Fruit fly (Drosophila melanogaster) whole organism, wandering third instar larva: Measurements from ENCODE around the gene hth.

ENCODE experiments used
- Abd-B ChIP-seq: fragments of >200 bp; optimal IDR thresholded peaks from 2 replicates; lab custom pipeline; 2017; ENCODE audit warnings: missing biosample characterization, missing genetic modification characterization
- CG32264 ChIP-seq: fragments of 200-800 bp; sonication (Bioruptor generic); optimal IDR thresholded peaks from 2 replicates; lab custom pipeline; 2016; ENCODE audit warnings: missing biosample characterization, missing genetic modification characterization
- CG9705 ChIP-seq: fragments of 200-800 bp; sonication (Bioruptor generic); optimal IDR thresholded peaks from 2 replicates; lab custom pipeline; 2018; ENCODE audit warnings: missing biosample characterization, mild to moderate bottlenecking, missing genetic modification characterization
- CrebA ChIP-seq: fragments of 200-800 bp; sonication (Bioruptor generic); optimal IDR thresholded peaks from 2 replicates; lab custom pipeline; 2016; ENCODE audit warnings: missing biosample characterization, mild to moderate bottlenecking, missing genetic modification characterization, borderline replicate concordance
- Dfd ChIP-seq: fragments of >200 bp; optimal IDR thresholded peaks from 2 replicates; lab custom pipeline; 2017; ENCODE audit warnings: missing biosample characterization, missing genetic modification characterization
- Dif ChIP-seq: fragments of 200-275, 200-300 bp; sonication (Bioruptor generic); optimal IDR thresholded peaks from 2 replicates; lab custom pipeline; 2018; ENCODE audit warnings: missing biosample characterization, missing genetic modification characterization; ENCODE audit not compliant: partially characterized antibody
- GATAd ChIP-seq: sonication (Bioruptor generic); optimal IDR thresholded peaks from 2 replicates; lab custom pipeline; 2016; ENCODE audit warnings: missing biosample characterization, missing genetic modification characterization
- Hnf4 ChIP-seq: fragments of 200-800 bp; sonication (Bioruptor generic); optimal IDR thresholded peaks from 2 replicates; lab custom pipeline; 2016; ENCODE audit warnings: missing biosample characterization, mild to moderate bottlenecking, missing genetic modification characterization
- Hr78 ChIP-seq: fragments of >200 bp; optimal IDR thresholded peaks from 2 replicates; lab custom pipeline; 2017; ENCODE audit warnings: missing biosample characterization, missing genetic modification characterization
- Hr83 ChIP-seq: fragments of 200-300 bp; sonication (Bioruptor generic); optimal IDR thresholded peaks from 2 replicates; lab custom pipeline; 2016; ENCODE audit warnings: missing biosample characterization, mild to moderate bottlenecking, missing genetic modification characterization, moderate library complexity; ENCODE audit not compliant: poor library complexity, severe bottlenecking
- Mio ChIP-seq: sonication (Bioruptor generic); optimal IDR thresholded peaks from 2 replicates; lab custom pipeline; 2016; ENCODE audit warnings: missing biosample characterization, missing genetic modification characterization
- Myc ChIP-seq: fragments of >200 bp; optimal IDR thresholded peaks from 2 replicates; lab custom pipeline; 2017
- N ChIP-seq: fragments of >200 bp; optimal IDR thresholded peaks from 2 replicates; lab custom pipeline; 2018; ENCODE audit warnings: missing biosample characterization, missing external identifiers, missing genetic modification characterization
- OdsH ChIP-seq: fragments of 200-800 bp; sonication (Bioruptor generic); optimal IDR thresholded peaks from 2 replicates; lab custom pipeline; 2016; ENCODE audit warnings: missing biosample characterization, mild to moderate bottlenecking, missing genetic modification characterization
- Rel ChIP-seq, 2 experiments: fragments of 200-800 bp; sonication (Bioruptor generic) in 1 of 2; optimal IDR thresholded peaks; 2 replicates in 1 of 2; 3 replicates in 1 of 2; lab custom pipeline; 2016 to 2019; ENCODE audit warnings: mild to moderate bottlenecking in 2 of 2, missing biosample characterization in 2 of 2, missing genetic modification characterization in 2 of 2, moderate library complexity in 1 of 2
- Sp1 ChIP-seq: fragments of 200-800 bp; sonication (Bioruptor generic); optimal IDR thresholded peaks from 3 replicates; lab custom pipeline; 2019; ENCODE audit warnings: missing biosample characterization, mild to moderate bottlenecking, missing genetic modification characterization, moderate library complexity
- br ChIP-seq: fragments of 200-800 bp; sonication (Bioruptor generic); optimal IDR thresholded peaks from 2 replicates; lab custom pipeline; 2016; ENCODE audit warnings: missing biosample characterization, missing genetic modification characterization
- brk ChIP-seq: fragments of 200-800 bp; sonication (Bioruptor generic); optimal IDR thresholded peaks from 2 replicates; lab custom pipeline; 2016; ENCODE audit warnings: missing biosample characterization, mild to moderate bottlenecking, missing genetic modification characterization
- dl ChIP-seq, 2 experiments: fragments of 175-275, 200-275 bp in 1 of 2; fragments of 200-275 bp in 1 of 2; sonication (Bioruptor generic); optimal IDR thresholded peaks; lab custom pipeline; 2018; ENCODE audit warnings: mild to moderate bottlenecking in 2 of 2, missing biosample characterization in 2 of 2, missing genetic modification characterization in 2 of 2, moderate library complexity in 2 of 2; ENCODE audit not compliant: partially characterized antibody in 2 of 2, insufficient read depth in 1 of 2
- dmrt93B ChIP-seq: fragments of 200-800 bp; sonication (Bioruptor generic); optimal IDR thresholded peaks from 2 replicates; lab custom pipeline; 2018; ENCODE audit warnings: missing biosample characterization, mild to moderate bottlenecking, missing genetic modification characterization
- dsf ChIP-seq: sonication (Bioruptor generic); optimal IDR thresholded peaks from 2 replicates; lab custom pipeline; 2016; ENCODE audit warnings: missing biosample characterization, missing genetic modification characterization, borderline replicate concordance
- ey ChIP-seq: fragments of 200-800 bp; sonication (Bioruptor generic); optimal IDR thresholded peaks from 2 replicates; lab custom pipeline; 2016; ENCODE audit warnings: missing biosample characterization, missing genetic modification characterization
- foxo ChIP-seq, 2 experiments: fragments of 200-800 bp; sonication (Bioruptor generic); optimal IDR thresholded peaks; 2 replicates in 1 of 2; 3 replicates in 1 of 2; lab custom pipeline; 2016 to 2017; ENCODE audit warnings: missing biosample characterization in 2 of 2, missing genetic modification characterization in 2 of 2
- fru ChIP-seq: fragments of 200-800 bp; sonication (Bioruptor generic); optimal IDR thresholded peaks from 3 replicates; lab custom pipeline; 2016; ENCODE audit warnings: missing biosample characterization, mild to moderate bottlenecking, missing genetic modification characterization
- h ChIP-seq: fragments of 200-800 bp; sonication (Bioruptor generic); optimal IDR thresholded peaks from 3 replicates; lab custom pipeline; 2016; ENCODE audit warnings: missing biosample characterization, mild to moderate bottlenecking, missing genetic modification characterization
- jim ChIP-seq: fragments of 175-275, 200-325 bp; sonication (Bioruptor generic); optimal IDR thresholded peaks from 2 replicates; lab custom pipeline; 2016; ENCODE audit warnings: missing biosample characterization, mild to moderate bottlenecking, missing genetic modification characterization
- lola ChIP-seq: fragments of >200 bp; optimal IDR thresholded peaks from 2 replicates; lab custom pipeline; 2017; ENCODE audit warnings: missing biosample characterization, missing genetic modification characterization
- psq ChIP-seq: fragments of 200-800 bp; sonication (Bioruptor generic); optimal IDR thresholded peaks from 3 replicates; lab custom pipeline; 2017; ENCODE audit warnings: missing biosample characterization, mild to moderate bottlenecking, missing genetic modification characterization, moderate library complexity
- rgr ChIP-seq: fragments of 200-800 bp; sonication (Bioruptor generic); optimal IDR thresholded peaks from 3 replicates; lab custom pipeline; 2016; ENCODE audit warnings: missing biosample characterization, mild to moderate bottlenecking, missing genetic modification characterization
- sage ChIP-seq: fragments of 200-800 bp; sonication (Bioruptor generic); optimal IDR thresholded peaks from 2 replicates; lab custom pipeline; 2016; ENCODE audit warnings: missing biosample characterization, mild to moderate bottlenecking, missing genetic modification characterization
- tai ChIP-seq: sonication (Bioruptor generic); optimal IDR thresholded peaks from 2 replicates; lab custom pipeline; 2016; ENCODE audit warnings: missing biosample characterization, missing genetic modification characterization
- usp ChIP-seq: fragments of >200 bp; optimal IDR thresholded peaks from 2 replicates; lab custom pipeline; 2017; ENCODE audit warnings: missing biosample characterization, missing genetic modification characterization
- woc ChIP-seq: sonication (Bioruptor generic); optimal IDR thresholded peaks from 2 replicates; lab custom pipeline; 2016; ENCODE audit warnings: missing biosample characterization, mild to moderate bottlenecking, missing genetic modification characterization

Gene hth

DNA sequence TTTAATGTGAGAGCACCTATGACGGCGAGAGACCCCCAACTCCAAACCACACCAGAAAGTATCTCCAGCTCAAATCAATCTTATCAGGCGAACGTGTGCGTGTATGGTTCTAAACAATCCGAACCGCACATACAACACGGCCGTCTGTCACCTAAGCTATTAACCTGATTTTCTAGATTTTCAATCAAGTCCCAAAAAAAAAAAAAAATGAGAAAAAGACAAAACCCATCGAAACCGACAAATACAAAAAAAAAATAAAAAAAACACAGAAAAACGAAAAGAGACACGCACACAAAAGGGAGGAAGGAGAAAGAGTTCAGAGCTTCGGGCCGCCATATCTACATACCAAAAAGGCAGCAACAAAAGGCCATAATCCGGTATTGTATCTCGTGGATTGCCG lies 17.2 kb upstream of the hth start:
- TF ChIP-seq sage (no peak), tai (no peak), Dif (GFP tag; lab: Kevin White, UChicago) (no peak), brk (GFP tag; lab: Kevin White, UChicago) (no peak), woc (GFP tag; lab: Kevin White, UChicago) (no peak), Sp1 (GFP tag; lab: Kevin White, UChicago) (no peak)

DNA sequence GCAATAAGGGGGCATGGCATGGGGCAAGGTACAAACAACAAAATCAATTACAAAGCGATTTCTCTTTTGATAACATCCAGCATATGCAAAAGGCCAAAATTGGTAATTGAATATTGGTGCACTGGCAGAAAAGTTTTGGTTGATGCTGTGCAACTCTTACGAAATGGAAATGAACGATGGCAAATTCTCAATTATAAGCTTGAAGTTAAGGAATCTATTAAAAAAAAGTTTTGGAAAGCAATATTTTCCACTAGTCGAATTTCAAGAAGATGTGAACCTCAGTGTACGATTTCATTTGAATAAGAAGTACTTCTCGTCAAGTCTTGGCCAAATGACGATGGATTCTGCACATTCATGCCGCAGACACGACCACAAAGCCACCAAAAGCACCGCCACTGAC lies 16.6 kb upstream of the hth start:
- no peak for TF ChIP-seq Hr83
- TF ChIP-seq rgr (GFP tag; lab: Kevin White, UChicago) = no peak
- TF ChIP-seq foxo (GFP tag; optimal IDR thresholded peaks at IDR 0.05; lab: Kevin White, UChicago) = no peak
- no peak for TF ChIP-seq fru (GFP tag; lab: Kevin White, UChicago)
- no peak for TF ChIP-seq Rel (GFP tag; optimal IDR thresholded peaks at IDR 0.05; lab: Kevin White, UChicago)
- no peak for TF ChIP-seq Rel (tag; optimal IDR thresholded peaks at IDR 0.05; lab: Kevin White, UChicago)
- no peak for TF ChIP-seq dl (GFP tag; optimal IDR thresholded peaks at IDR 0.05; lab: Kevin White, UChicago; ENCODE audit: insufficient read depth in 1 of 2, partially characterized antibody in 2 of 2)
- TF ChIP-seq Dif (GFP tag; lab: Kevin White, UChicago) = no peak
- TF ChIP-seq ey (GFP tag; lab: Kevin White, UChicago) = no peak
- TF ChIP-seq br (GFP tag; lab: Kevin White, UChicago) = no peak
- TF ChIP-seq Abd-B (GFP tag; lab: Kevin White, UChicago) = no peak
- TF ChIP-seq CG9705 (GFP tag; lab: Kevin White, UChicago) = no peak
- TF ChIP-seq dmrt93B (GFP tag; lab: Kevin White, UChicago) = no peak
- no peak for TF ChIP-seq CrebA (GFP tag; lab: Kevin White, UChicago)

DNA sequence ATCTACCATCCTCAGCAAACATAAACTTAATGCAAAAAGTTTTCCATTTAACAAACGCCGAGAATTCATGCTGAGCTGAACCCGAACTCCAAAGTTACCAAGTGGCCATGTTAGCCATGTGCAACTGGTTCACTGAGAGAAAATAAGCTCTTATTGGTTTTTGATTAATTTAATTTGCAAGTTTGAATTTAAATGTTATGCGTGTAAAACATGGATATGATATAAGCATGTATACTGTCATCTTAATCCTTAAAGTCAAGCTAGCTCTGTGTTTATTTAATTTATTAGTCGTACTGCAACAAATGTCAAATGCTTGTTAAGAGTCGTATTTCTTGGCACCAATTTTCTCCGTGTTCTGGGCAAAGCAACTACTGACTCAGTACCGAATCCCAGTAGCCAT lies 15.3 kb upstream of the hth start:
- no peak for TF ChIP-seq psq (GFP tag; lab: Kevin White, UChicago)
- TF ChIP-seq h = no peak
- no peak for TF ChIP-seq CG32264 (GFP tag; lab: Kevin White, UChicago)
- no peak for TF ChIP-seq CG9705 (GFP tag; lab: Kevin White, UChicago)
- no peak for TF ChIP-seq GATAd (GFP tag; lab: Kevin White, UChicago)
- TF ChIP-seq brk (GFP tag; lab: Kevin White, UChicago) = no peak
- TF ChIP-seq Hr78 (GFP tag; lab: Kevin White, UChicago) = no peak
- TF ChIP-seq br (GFP tag; lab: Kevin White, UChicago) = no peak

DNA sequence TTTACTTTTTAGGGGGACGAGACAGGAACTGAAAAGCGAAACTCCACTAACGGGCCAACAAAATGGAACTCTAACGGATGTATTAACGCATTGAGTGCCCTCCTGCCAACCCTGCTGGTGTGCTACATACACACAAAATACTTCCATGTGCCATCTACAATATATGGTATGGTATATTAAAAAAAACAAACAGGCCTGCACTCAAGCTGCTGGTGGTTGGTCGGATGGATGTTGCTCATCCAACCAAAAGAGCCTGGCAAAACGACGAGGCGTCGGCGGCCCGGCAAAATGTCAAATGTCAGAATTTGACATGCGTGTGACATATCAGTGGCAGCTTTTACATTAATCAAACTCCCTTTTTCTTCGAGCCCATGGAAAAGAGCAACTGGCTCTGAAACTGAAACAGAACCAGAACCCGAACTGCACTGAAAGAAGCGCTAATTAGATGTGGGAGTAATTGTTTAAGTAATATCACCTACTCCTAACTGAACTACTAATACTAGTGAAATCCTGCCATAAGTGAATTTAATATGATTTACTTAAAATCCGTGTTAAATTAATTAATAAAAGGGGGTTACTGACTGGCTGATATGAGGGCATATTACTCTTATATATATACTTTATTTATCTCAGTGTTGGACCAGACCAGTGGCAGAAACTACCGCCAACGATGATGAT lies 11.4 kb upstream of the hth start:
- TF ChIP-seq usp (no peak), N (no peak), Sp1 (GFP tag; lab: Kevin White, UChicago) (no peak), dsf (GFP tag; lab: Kevin White, UChicago) (no peak), Myc (no peak), Mio (GFP tag; lab: Kevin White, UChicago) (no peak), jim (no peak), Dfd (GFP tag; lab: Kevin White, UChicago) (no peak), psq (GFP tag; lab: Kevin White, UChicago) (no peak), tai (no peak), woc (GFP tag; lab: Kevin White, UChicago) (no peak), CG32264 (GFP tag; lab: Kevin White, UChicago) (no peak), br (GFP tag; lab: Kevin White, UChicago) (no peak), dl (GFP tag; optimal IDR thresholded peaks at IDR 0.05; lab: Kevin White, UChicago; ENCODE audit: insufficient read depth in 1 of 2, partially characterized antibody in 2 of 2) (no peak)

DNA sequence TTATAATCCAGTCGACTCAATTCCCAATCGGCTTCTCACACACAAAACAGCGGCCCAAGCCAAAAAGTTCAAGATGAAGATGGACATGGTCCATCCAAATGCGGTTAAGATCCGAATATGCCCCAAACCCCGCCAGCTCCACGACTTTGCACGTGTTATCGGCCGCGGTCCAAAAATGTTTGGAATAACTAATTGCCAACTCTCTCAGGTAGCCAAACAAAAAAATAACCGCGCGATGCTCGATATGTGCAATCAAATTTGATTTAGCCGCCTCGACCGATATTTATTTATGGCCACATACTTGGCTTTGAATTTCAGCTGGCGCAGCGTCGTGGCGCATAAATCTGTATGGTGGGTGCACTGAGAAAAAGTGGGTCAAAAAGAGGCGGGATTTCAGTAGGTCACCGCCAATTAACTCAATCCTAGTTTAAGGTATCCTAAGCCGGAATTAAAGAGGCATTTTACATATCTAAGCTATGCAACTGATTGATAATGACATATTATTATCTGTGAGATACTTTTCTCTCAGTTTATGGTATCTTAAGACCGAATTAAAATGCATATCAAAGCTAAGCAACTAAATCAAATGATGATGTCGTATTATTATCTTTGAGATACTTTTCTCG lies 9.3 kb upstream of the hth start:
- no peak for TF ChIP-seq Abd-B (GFP tag; lab: Kevin White, UChicago)
- TF ChIP-seq fru (GFP tag; lab: Kevin White, UChicago) = peak; percentile 37
- TF ChIP-seq ey (GFP tag; lab: Kevin White, UChicago) = peak; percentile 50
- peak; percentile 15 for TF ChIP-seq dmrt93B (GFP tag; lab: Kevin White, UChicago)
- peak; percentile 5 for TF ChIP-seq woc (GFP tag; lab: Kevin White, UChicago)
- TF ChIP-seq sage = no peak
- TF ChIP-seq Dfd (GFP tag; lab: Kevin White, UChicago) = no peak
- no peak for TF ChIP-seq lola
- peak in 1 of 2 experiments; percentile 50 for TF ChIP-seq foxo (GFP tag; optimal IDR thresholded peaks at IDR 0.05; lab: Kevin White, UChicago)
- no peak for TF ChIP-seq CG9705 (GFP tag; lab: Kevin White, UChicago)
- TF ChIP-seq Hnf4 (GFP tag; lab: Kevin White, UChicago) = peak; percentile 21
- TF ChIP-seq rgr (GFP tag; lab: Kevin White, UChicago) = peak; percentile 35
- TF ChIP-seq OdsH (GFP tag; lab: Kevin White, UChicago) = peak; percentile 2
